Worm (Caenorhabditis elegans): Measurements from ENCODE around the gene gpa-13.

DNA sequence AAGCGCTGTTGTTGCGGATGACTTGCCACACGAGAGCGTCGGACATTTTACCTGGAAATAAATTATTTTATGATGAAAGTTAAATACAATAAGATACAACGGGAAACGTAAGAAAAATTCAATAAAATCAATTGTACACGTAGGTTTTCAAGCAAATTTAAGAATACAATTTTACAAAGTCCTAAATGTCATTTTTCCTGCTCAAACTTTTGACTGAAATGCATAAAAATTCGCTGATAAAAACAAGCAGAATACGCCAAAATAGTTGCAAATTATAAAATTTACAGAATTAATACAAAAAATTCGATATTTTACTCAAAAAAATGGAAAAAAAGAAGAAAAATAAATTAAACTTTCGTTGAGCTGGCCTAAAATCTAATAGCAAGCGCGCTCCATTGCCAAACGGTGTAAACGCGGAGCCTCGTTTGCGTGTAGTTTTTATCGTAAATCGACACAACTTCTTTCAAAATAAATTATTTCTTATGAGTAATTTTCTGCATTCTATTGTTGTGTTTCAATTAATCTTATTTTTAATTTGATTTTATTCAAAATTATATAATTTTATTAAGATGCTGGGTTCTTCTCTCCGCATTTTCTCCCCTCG is 26.6 kb downstream of the gpa-13 start, which contains the start of the genes rpl-28 and mrpl-49:
- TF ChIP-seq sea-2 (GFP tag; IDR thresholded peaks at IDR 0.05) (no peak), D2030.7 (GFP tag; IDR thresholded peaks at IDR 0.05) (peak; percentile 42; the same call in 1 of the 2 replicates), ama-1 (optimal IDR thresholded peaks at IDR 0.05) (no peak), ama-1 (GFP tag; optimal IDR thresholded peaks at IDR 0.05) (no peak), pha-4 (tag; optimal IDR thresholded peaks at IDR 0.05) (no peak), chd-7 (tag; optimal IDR thresholded peaks at IDR 0.05) (no peak), tlf-1 (GFP tag; optimal IDR thresholded peaks at IDR 0.05) (no peak), nhr-90 (tag; optimal IDR thresholded peaks at IDR 0.05) (no peak), gei-17 (GFP tag; optimal IDR thresholded peaks at IDR 0.05) (no peak), F22D6.2 (tag; optimal IDR thresholded peaks at IDR 0.05) (no peak)
